Worm (Caenorhabditis elegans): ENCODE results near the gene Y22D7AL.7.

DNA sequence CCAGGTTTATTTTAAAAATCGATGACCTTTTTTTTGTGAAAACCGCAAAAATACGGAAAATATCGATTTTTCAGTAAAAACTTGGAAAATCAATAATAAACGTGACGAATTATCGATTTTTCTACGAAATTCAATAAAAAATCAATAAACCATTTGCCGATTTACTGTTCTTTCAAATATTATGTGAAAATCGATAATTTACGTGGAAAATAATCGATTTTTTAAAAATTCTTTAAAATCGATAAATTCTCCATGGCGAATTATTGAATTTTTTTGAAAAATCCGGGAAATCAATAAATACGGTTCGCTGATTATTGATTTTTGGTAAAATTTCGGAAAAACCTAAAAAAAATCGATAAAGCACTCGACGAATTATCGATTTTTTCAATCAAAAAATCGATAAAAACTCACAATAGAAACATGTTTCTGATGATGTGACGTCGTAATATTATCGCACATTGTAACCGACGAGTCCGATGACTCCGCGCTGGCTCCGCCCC is 7.7 kb downstream of the Y22D7AL.7 start:
- TF ChIP-seq ces-1 (GFP tag; optimal IDR thresholded peaks at IDR 0.05), result no peak
- TF ChIP-seq tbx-8 (GFP tag; optimal IDR thresholded peaks at IDR 0.05), result no peak
- no peak for TF ChIP-seq mep-1 (tag; optimal IDR thresholded peaks at IDR 0.05)
- TF ChIP-seq ztf-11 (tag; optimal IDR thresholded peaks at IDR 0.05), result no peak
- TF ChIP-seq flh-1 (GFP tag; optimal IDR thresholded peaks at IDR 0.05), result no peak
- TF ChIP-seq elt-1 (tag; optimal IDR thresholded peaks at IDR 0.05; ENCODE audit: borderline replicate concordance, insufficient read depth), result no peak
- no peak for TF ChIP-seq nhr-28 (tag; optimal IDR thresholded peaks at IDR 0.05)
- no peak for TF ChIP-seq blmp-1 (tag; optimal IDR thresholded peaks at IDR 0.05)
- TF ChIP-seq cnd-1 (tag; optimal IDR thresholded peaks at IDR 0.05), result no peak
